Fruit fly (Drosophila melanogaster) whole organism, embryonic: ENCODE results near the gene mRpS35.
A peak's percentile ranks its signal among the peaks of the same experiment; 100 is the strongest.

ENCODE experiments used
- ATbp ChIP-seq: fragments of 200-800 bp; sonication (Bioruptor generic); optimal IDR thresholded peaks from 2 replicates; lab custom pipeline; 2017; ENCODE audit warnings: missing biosample characterization, mild to moderate bottlenecking, missing genetic modification characterization, missing genetic modification reagents
- CG10209 ChIP-seq: fragments of 200-800 bp; sonication (Bioruptor generic); optimal IDR thresholded peaks from 3 replicates; lab custom pipeline; 2017; ENCODE audit warnings: missing biosample characterization, mild to moderate bottlenecking, missing genetic modification characterization, missing genetic modification reagents
- CG10431 ChIP-seq: fragments of 200-800 bp; sonication (Bioruptor generic); optimal IDR thresholded peaks from 3 replicates; lab custom pipeline; 2018; ENCODE audit warnings: missing biosample characterization, mild to moderate bottlenecking, missing genetic modification characterization
- CG13424 ChIP-seq: fragments of 200-800 bp; sonication (Bioruptor generic); optimal IDR thresholded peaks from 2 replicates; lab custom pipeline; 2019; ENCODE audit warnings: missing biosample characterization, mild to moderate bottlenecking, missing genetic modification characterization, moderate library complexity
- CG15073 ChIP-seq: fragments of 200-800 bp; sonication (Bioruptor generic); optimal IDR thresholded peaks from 2 replicates; lab custom pipeline; 2016; ENCODE audit warnings: missing biosample characterization, missing genetic modification characterization
- CG15514 ChIP-seq: fragments of 200-800 bp; sonication (Bioruptor generic); optimal IDR thresholded peaks from 3 replicates; lab custom pipeline; 2017; ENCODE audit warnings: missing biosample characterization, missing genetic modification characterization, mild to moderate bottlenecking, moderate library complexity, missing genetic modification reagents
- CG1647 ChIP-seq: fragments of 200-800 bp; sonication (Bioruptor generic); optimal IDR thresholded peaks from 3 replicates; lab custom pipeline; 2016; ENCODE audit warnings: missing biosample characterization, missing genetic modification characterization
- CG17359 ChIP-seq: fragments of 200-800 bp; sonication (Bioruptor generic); optimal IDR thresholded peaks from 3 replicates; lab custom pipeline; 2018; ENCODE audit warnings: missing biosample characterization, mild to moderate bottlenecking, missing genetic modification characterization, moderate library complexity
- CG2120 ChIP-seq: fragments of 200-800 bp; sonication (Bioruptor generic); optimal IDR thresholded peaks from 3 replicates; lab custom pipeline; 2016; ENCODE audit warnings: missing biosample characterization, missing genetic modification characterization
- CG30020 ChIP-seq: fragments of 200-800 bp; optimal IDR thresholded peaks from 2 replicates; lab custom pipeline; 2019; ENCODE audit warnings: missing biosample characterization, mild to moderate bottlenecking, missing genetic modification characterization, moderate library complexity
- CG31388 ChIP-seq: fragments of 200-800 bp; sonication (Bioruptor generic); optimal IDR thresholded peaks from 2 replicates; lab custom pipeline; 2016; ENCODE audit warnings: missing biosample characterization, missing genetic modification characterization
- CG3847 ChIP-seq: fragments of 200-800 bp; sonication (Bioruptor generic); IDR thresholded peaks from 2 replicates; pipeline ENCODE4 v1.3.6; 2022; ENCODE audit warnings: missing biosample characterization, missing genetic modification characterization
- CG4854 ChIP-seq: fragments of 200-800 bp; sonication (Bioruptor generic); optimal IDR thresholded peaks from 2 replicates; lab custom pipeline; 2016; ENCODE audit warnings: missing biosample characterization, missing genetic modification characterization, inconsistent platforms
- CG7271 ChIP-seq: fragments of 200-800 bp; sonication (Bioruptor generic); optimal IDR thresholded peaks from 2 replicates; lab custom pipeline; 2018; ENCODE audit warnings: missing biosample characterization, mild to moderate bottlenecking, missing genetic modification characterization, moderate library complexity
- CG8089 ChIP-seq: fragments of 200-800 bp; sonication (Bioruptor generic); optimal IDR thresholded peaks from 3 replicates; lab custom pipeline; 2016; ENCODE audit warnings: missing biosample characterization, missing genetic modification characterization
- CG9876 ChIP-seq: fragments of 200-800 bp; sonication (Bioruptor generic); optimal IDR thresholded peaks from 2 replicates; lab custom pipeline; 2016; ENCODE audit warnings: missing biosample characterization, missing genetic modification characterization
- Dek ChIP-seq: fragments of 200-800 bp; sonication (Bioruptor generic); optimal IDR thresholded peaks from 3 replicates; lab custom pipeline; 2019; ENCODE audit warnings: missing biosample characterization, mild to moderate bottlenecking, missing genetic modification characterization, moderate library complexity
- Dip3 ChIP-seq: fragments of 200-800 bp; sonication (Bioruptor generic); optimal IDR thresholded peaks from 3 replicates; lab custom pipeline; 2016; ENCODE audit warnings: missing biosample characterization, missing genetic modification characterization
- Drgx ChIP-seq: fragments of 200-800 bp; sonication (Bioruptor generic); IDR thresholded peaks from 2 replicates; pipeline ENCODE4 v1.3.6; 2022; ENCODE audit warnings: missing biosample characterization, missing genetic modification characterization
- E2f2 ChIP-seq: fragments of 200-800 bp; sonication (Bioruptor generic); IDR thresholded peaks from 2 replicates; pipeline ENCODE4 v1.3.6; 2022; ENCODE audit warnings: missing biosample characterization, missing genetic modification characterization
- Ets65A ChIP-seq: fragments of 200-800 bp; sonication (Bioruptor generic); peaks from one replicate; lab custom pipeline; 2016; ENCODE audit warnings: missing biosample characterization, missing genetic modification characterization
- Gug ChIP-seq: fragments of 200-800 bp; sonication (Bioruptor generic); IDR thresholded peaks from 4 replicates; pipeline ENCODE4 v1.3.6; 2022; ENCODE audit warnings: missing biosample characterization, missing genetic modification characterization
- Hr51 ChIP-seq, 2 experiments: fragments of 200-800 bp; sonication (Bioruptor generic); optimal IDR thresholded peaks; 2 replicates in 1 of 2; 3 replicates in 1 of 2; lab custom pipeline; 2016 to 2018; ENCODE audit warnings: missing biosample characterization in 2 of 2, missing genetic modification characterization in 2 of 2, mild to moderate bottlenecking in 1 of 2, moderate library complexity in 1 of 2
- Lhr ChIP-seq: fragments of 200-800 bp; sonication (Bioruptor generic); optimal IDR thresholded peaks from 3 replicates; lab custom pipeline; 2017; ENCODE audit warnings: mild to moderate bottlenecking, missing biosample characterization, missing genetic modification reagents, missing genetic modification characterization
- Med ChIP-seq: fragments of 200-800 bp; sonication (Bioruptor generic); peaks from one replicate; lab custom pipeline; 2016; ENCODE audit warnings: missing biosample characterization, missing genetic modification characterization, mild to moderate bottlenecking, inconsistent platforms, moderate library complexity
- Sox102F ChIP-seq: fragments of 200-800 bp; sonication (Bioruptor generic); optimal IDR thresholded peaks from 2 replicates; lab custom pipeline; 2018; ENCODE audit warnings: missing biosample characterization, mild to moderate bottlenecking, missing genetic modification characterization, moderate library complexity
- bsh ChIP-seq, 2 experiments: fragments of 200-800 bp; sonication (Bioruptor generic); optimal IDR thresholded peaks; 2 replicates each; lab custom pipeline; 2017 to 2018; ENCODE audit warnings: mild to moderate bottlenecking in 2 of 2, missing biosample characterization in 2 of 2, missing genetic modification characterization in 2 of 2, moderate library complexity in 1 of 2
- chif ChIP-seq, 2 experiments: fragments of 200-800 bp; sonication (Bioruptor generic); optimal IDR thresholded peaks; 3 replicates each; lab custom pipeline; 2016; ENCODE audit warnings: missing biosample characterization in 2 of 2, missing genetic modification characterization in 2 of 2
- ci ChIP-seq: fragments of 200-800 bp; sonication (Bioruptor generic); IDR thresholded peaks from 3 replicates; pipeline ENCODE4 v1.3.6; 2022; ENCODE audit warnings: missing biosample characterization, missing genetic modification characterization
- dm ChIP-seq: fragments of 200-800 bp; sonication (Bioruptor generic); optimal IDR thresholded peaks from 3 replicates; lab custom pipeline; 2016; ENCODE audit warnings: missing biosample characterization, missing genetic modification characterization
- eve ChIP-seq, 2 experiments: fragments of >200 bp; optimal IDR thresholded peaks; 2 replicates each; lab custom pipeline; 2017; ENCODE audit warnings: missing biosample characterization in 2 of 2, missing genetic modification characterization in 2 of 2
- gem ChIP-seq: fragments of 200-800 bp; sonication (Bioruptor generic); optimal IDR thresholded peaks from 2 replicates; lab custom pipeline; 2019; ENCODE audit warnings: missing biosample characterization, mild to moderate bottlenecking, missing genetic modification characterization, moderate library complexity
- knrl ChIP-seq: fragments of 200-800 bp; sonication (Bioruptor generic); IDR thresholded peaks from 3 replicates; pipeline ENCODE4 v1.3.6; 2022; ENCODE audit warnings: missing biosample characterization, missing genetic modification characterization; ENCODE audit not compliant: partially characterized antibody
- lab ChIP-seq: fragments of 200-800 bp; sonication (Bioruptor generic); optimal IDR thresholded peaks from 3 replicates; lab custom pipeline; 2017; ENCODE audit warnings: missing biosample characterization, missing genetic modification characterization, mild to moderate bottlenecking, moderate library complexity, missing genetic modification reagents
- lbe ChIP-seq: fragments of 200-800 bp; sonication (Bioruptor generic); optimal IDR thresholded peaks from 2 replicates; lab custom pipeline; 2016; ENCODE audit warnings: missing biosample characterization, mild to moderate bottlenecking, missing genetic modification characterization
- maf-S ChIP-seq: fragments of 200-800 bp; sonication (Bioruptor generic); optimal IDR thresholded peaks from 2 replicates; lab custom pipeline; 2016; ENCODE audit warnings: missing biosample characterization, missing genetic modification characterization
- oc ChIP-seq: fragments of 200-800 bp; sonication (Bioruptor generic); optimal IDR thresholded peaks from 2 replicates; lab custom pipeline; 2018; ENCODE audit warnings: missing biosample characterization, mild to moderate bottlenecking, missing genetic modification characterization, moderate library complexity
- onecut ChIP-seq: fragments of 200-800 bp; sonication (Bioruptor generic); IDR thresholded peaks from 2 replicates; pipeline ENCODE4 v1.3.6; 2022; ENCODE audit warnings: missing biosample characterization, missing genetic modification characterization
- phol ChIP-seq: fragments of 200-800 bp; sonication (Bioruptor generic); optimal IDR thresholded peaks from 3 replicates; lab custom pipeline; 2018; ENCODE audit warnings: missing biosample characterization, mild to moderate bottlenecking, missing genetic modification characterization, moderate library complexity
- pros ChIP-seq: fragments of 200-800 bp; sonication (Bioruptor generic); optimal IDR thresholded peaks from 3 replicates; lab custom pipeline; 2019; ENCODE audit warnings: missing biosample characterization, mild to moderate bottlenecking, missing genetic modification characterization, moderate library complexity
- sens ChIP-seq: fragments of 200-800 bp; sonication (Bioruptor generic); peaks from one replicate; lab custom pipeline; 2016; ENCODE audit warnings: missing biosample characterization, missing genetic modification characterization
- slbo ChIP-seq: fragments of 200-800 bp; sonication (Bioruptor generic); IDR thresholded peaks from 2 replicates; pipeline ENCODE4 v1.3.6; 2022; ENCODE audit warnings: missing biosample characterization, missing genetic modification characterization
- ssp ChIP-seq: fragments of 200-800 bp; sonication (Bioruptor generic); IDR thresholded peaks from 2 replicates; pipeline ENCODE4 v1.3.6; 2022; ENCODE audit warnings: missing biosample characterization, missing genetic modification characterization
- unc-4 ChIP-seq: fragments of 200-800 bp; sonication (Bioruptor generic); IDR thresholded peaks from 2 replicates; pipeline ENCODE4 v1.3.6; 2022; ENCODE audit warnings: missing biosample characterization, missing genetic modification characterization; ENCODE audit not compliant: partially characterized antibody
- unpg ChIP-seq: fragments of 200-800 bp; sonication (Bioruptor generic); optimal IDR thresholded peaks from 3 replicates; lab custom pipeline; 2018; ENCODE audit warnings: missing biosample characterization, mild to moderate bottlenecking, missing genetic modification characterization, moderate library complexity
- z ChIP-seq: fragments of 200-800 bp; sonication (Bioruptor generic); IDR thresholded peaks from 3 replicates; pipeline ENCODE4 v1.3.6; 2022; ENCODE audit warnings: missing biosample characterization, missing genetic modification characterization

Gene mRpS35

dm6 chr3L:2817872-2818271 lies 37.2 kb downstream of the mRpS35 start (continued):
- TF ChIP-seq Dek (tag; lab: Kevin White, UChicago), result no peak
- TF ChIP-seq CG10431, result no peak
- no peak for TF ChIP-seq CG9876 (GFP tag; lab: Kevin White, UChicago)
- no peak for TF ChIP-seq CG31388
- TF ChIP-seq Ets65A (GFP tag; lab: Kevin White, UChicago), result no peak
- no peak for TF ChIP-seq CG13424 (tag; lab: Kevin White, UChicago)
- no peak for TF ChIP-seq CG1647
- peak; percentile 63; the same call in 1 of the 2 replicates for TF ChIP-seq Drgx (GFP tag; lab: Robert Waterston, UW)
- no peak for TF ChIP-seq maf-S
- TF ChIP-seq bsh (GFP tag; optimal IDR thresholded peaks at IDR 0.05; lab: Kevin White, UChicago), result peak in 1 of 2 experiments; percentile 55
- TF ChIP-seq Gug (GFP tag; lab: Robert Waterston, UW), result no peak
- TF ChIP-seq CG8089 (GFP tag; lab: Kevin White, UChicago), result no peak
- TF ChIP-seq CG2120 (GFP tag; lab: Kevin White, UChicago), result no peak
- TF ChIP-seq Dip3 (GFP tag; lab: Kevin White, UChicago), result no peak
- no peak for TF ChIP-seq CG4854 (GFP tag; lab: Kevin White, UChicago)
- TF ChIP-seq, all 482 proteins: peak for 4

- TF ChIP-seq Drgx (GFP tag; lab: Robert Waterston, UW) (peak; percentile 45), chif (GFP tag; optimal IDR thresholded peaks at IDR 0.05; lab: Kevin White, UChicago) (no peak), Med (GFP tag; lab: Kevin White, UChicago) (peak; percentile 13), CG30020 (no peak), CG15073 (GFP tag; lab: Kevin White, UChicago) (no peak)
Measured at dm6 chr3L:2818784-2819183, 38.1 kb downstream of the mRpS35 start.

dm6 chr3L:2819687-2820086 lies 39.0 kb downstream of the mRpS35 start:
- TF ChIP-seq pros (GFP tag; lab: Kevin White, UChicago), result peak; percentile 87
- peak; percentile 66 for TF ChIP-seq lab (GFP tag; lab: Kevin White, UChicago)
- TF ChIP-seq knrl (GFP tag; lab: Robert Waterston, UW), result no peak
- peak; percentile 84 for TF ChIP-seq onecut (GFP tag; lab: Robert Waterston, UW)
- peak in 1 of 2 experiments; percentile 8 for TF ChIP-seq eve (GFP tag; optimal IDR thresholded peaks at IDR 0.05; lab: Kevin White, UChicago)
- TF ChIP-seq CG3847, result no peak
- peak; percentile 8 for TF ChIP-seq oc (tag; lab: Kevin White, UChicago)

dm6 chr3L:2820275-2820674 lies 39.6 kb downstream of the mRpS35 start:
- TF ChIP-seq ssp (no peak), CG4854 (GFP tag; lab: Kevin White, UChicago) (no peak), CG17359 (peak; percentile 27), slbo (no peak), lbe (GFP tag; lab: Kevin White, UChicago) (peak; percentile 28), gem (tag; lab: Kevin White, UChicago) (peak; percentile 54), phol (peak; percentile 6), Hr51 (GFP tag; optimal IDR thresholded peaks at IDR 0.05; lab: Kevin White, UChicago) (peak in 1 of 2 experiments; percentile 2), Lhr (GFP tag; lab: Kevin White, UChicago) (no peak), E2f2 (0 out of 2 replicates have a peak, but pooled peaks have one; percentile 2), sens (GFP tag; lab: Kevin White, UChicago) (peak; percentile 68), unpg (GFP tag; lab: Kevin White, UChicago) (peak; percentile 17), unc-4 (GFP tag; lab: Robert Waterston, UW) (no peak), ci (GFP tag; lab: Robert Waterston, UW) (0 out of 3 replicates have a peak, but pooled peaks have one; percentile 11), Med (GFP tag; lab: Kevin White, UChicago) (peak; percentile 9), CG15514 (GFP tag; lab: Kevin White, UChicago) (no peak), CG8089 (GFP tag; lab: Kevin White, UChicago) (no peak), z (GFP tag; lab: Robert Waterston, UW) (no peak), Sox102F (GFP tag; lab: Kevin White, UChicago) (peak; percentile 53), dm (no peak), ATbp (GFP tag; lab: Kevin White, UChicago) (peak; percentile 24), CG7271 (peak; percentile 8), CG10209 (GFP tag; lab: Kevin White, UChicago) (peak; percentile 8)
